Fruit fly (Drosophila melanogaster) whole organism, embryonic: ENCODE measurements around the gene Cow.
A peak's percentile ranks its signal among the peaks of the same experiment; 100 is the strongest.

Experiments used
- Antp ChIP-seq: fragments of 200-800 bp; sonication (Bioruptor generic); optimal IDR thresholded peaks from 3 replicates; lab custom pipeline; 2016; ENCODE audit warnings: missing biosample characterization, missing genetic modification characterization
- Asciz ChIP-seq: fragments of 200-800 bp; sonication (Bioruptor generic); optimal IDR thresholded peaks from 2 replicates; lab custom pipeline; 2017; ENCODE audit warnings: missing biosample characterization, mild to moderate bottlenecking, missing genetic modification characterization, missing genetic modification reagents
- CG11696 ChIP-seq: fragments of 200-800 bp; sonication (Bioruptor generic); IDR thresholded peaks from 2 replicates; pipeline ENCODE4 v1.3.6; 2022; ENCODE audit warnings: missing biosample characterization, missing genetic modification characterization
- CG12155 ChIP-seq: fragments of 200-800 bp; sonication (Bioruptor generic); optimal IDR thresholded peaks from 3 replicates; lab custom pipeline; 2016; ENCODE audit warnings: missing biosample characterization, missing genetic modification characterization
- CG12769 ChIP-seq: fragments of 200-800 bp; sonication (Bioruptor generic); optimal IDR thresholded peaks from 2 replicates; lab custom pipeline; 2019; ENCODE audit warnings: missing biosample characterization, mild to moderate bottlenecking, missing genetic modification characterization, moderate library complexity
- CG15011 ChIP-seq: fragments of 200-800 bp; sonication (Bioruptor generic); optimal IDR thresholded peaks from 3 replicates; lab custom pipeline; 2018; ENCODE audit warnings: missing biosample characterization, mild to moderate bottlenecking, missing genetic modification characterization
- CG15601 ChIP-seq: fragments of 200-800 bp; sonication (Bioruptor generic); optimal IDR thresholded peaks from 3 replicates; lab custom pipeline; 2019; ENCODE audit warnings: missing biosample characterization, mild to moderate bottlenecking, missing genetic modification characterization, moderate library complexity
- CG3163 ChIP-seq: fragments of 200-800 bp; sonication (Bioruptor generic); optimal IDR thresholded peaks from 3 replicates; lab custom pipeline; 2016; ENCODE audit warnings: missing biosample characterization, missing genetic modification characterization
- CG33213 ChIP-seq: fragments of 200-800 bp; sonication (Bioruptor generic); optimal IDR thresholded peaks from 3 replicates; lab custom pipeline; 2016; ENCODE audit warnings: missing biosample characterization, missing genetic modification characterization
- CG4282 ChIP-seq: fragments of 200-800 bp; sonication (Bioruptor generic); optimal IDR thresholded peaks from 2 replicates; lab custom pipeline; 2016; ENCODE audit warnings: missing biosample characterization, missing genetic modification characterization
- CG6765 ChIP-seq: fragments of 200-800 bp; sonication (Bioruptor generic); optimal IDR thresholded peaks from 3 replicates; lab custom pipeline; 2017; ENCODE audit warnings: missing biosample characterization, mild to moderate bottlenecking, missing genetic modification characterization
- CG7987 ChIP-seq: fragments of 200-800 bp; sonication (Bioruptor generic); optimal IDR thresholded peaks from 2 replicates; lab custom pipeline; 2018; ENCODE audit warnings: missing biosample characterization, mild to moderate bottlenecking, missing genetic modification characterization, moderate library complexity
- CG8388 ChIP-seq: fragments of 200-800 bp; sonication (Bioruptor generic); optimal IDR thresholded peaks from 2 replicates; lab custom pipeline; 2019; ENCODE audit warnings: missing biosample characterization, mild to moderate bottlenecking, missing genetic modification characterization, moderate library complexity
- CG9727 ChIP-seq: fragments of 200-800 bp; sonication (Bioruptor generic); optimal IDR thresholded peaks from 3 replicates; lab custom pipeline; 2017; ENCODE audit warnings: missing biosample characterization, mild to moderate bottlenecking, missing genetic modification characterization
- D19A ChIP-seq: fragments of 200-800 bp; optimal IDR thresholded peaks from 3 replicates; lab custom pipeline; 2019; ENCODE audit warnings: missing biosample characterization, mild to moderate bottlenecking, missing genetic modification characterization, moderate library complexity
- D19B ChIP-seq: fragments of 200-800 bp; sonication (Bioruptor generic); optimal IDR thresholded peaks from 2 replicates; lab custom pipeline; 2017; ENCODE audit warnings: missing biosample characterization, mild to moderate bottlenecking, missing genetic modification characterization
- Dbx ChIP-seq: fragments of 200-800 bp; sonication (Bioruptor generic); IDR thresholded peaks from 3 replicates; pipeline ENCODE4 v1.3.6; 2022; ENCODE audit warnings: missing biosample characterization, missing genetic modification characterization
- Dek ChIP-seq: fragments of 200-800 bp; sonication (Bioruptor generic); optimal IDR thresholded peaks from 3 replicates; lab custom pipeline; 2019; ENCODE audit warnings: missing biosample characterization, mild to moderate bottlenecking, missing genetic modification characterization, moderate library complexity
- Doc2 ChIP-seq: fragments of 200-800 bp; sonication (Bioruptor generic); IDR thresholded peaks from 2 replicates; pipeline ENCODE4 v1.3.6; 2022; ENCODE audit warnings: missing biosample characterization, missing genetic modification characterization
- Ets65A ChIP-seq: fragments of 200-800 bp; sonication (Bioruptor generic); peaks from one replicate; lab custom pipeline; 2016; ENCODE audit warnings: missing biosample characterization, missing genetic modification characterization
- Gug ChIP-seq: fragments of 200-800 bp; sonication (Bioruptor generic); IDR thresholded peaks from 4 replicates; pipeline ENCODE4 v1.3.6; 2022; ENCODE audit warnings: missing biosample characterization, missing genetic modification characterization
- H15 ChIP-seq: fragments of 200-800 bp; sonication (Bioruptor generic); IDR thresholded peaks from 3 replicates; pipeline ENCODE4 v1.3.6; 2022; ENCODE audit warnings: missing biosample characterization, missing genetic modification characterization
- HLH54F ChIP-seq: fragments of 200-800 bp; sonication (Bioruptor generic); optimal IDR thresholded peaks from 3 replicates; lab custom pipeline; 2016; ENCODE audit warnings: missing biosample characterization, missing genetic modification characterization
- Kr ChIP-seq: fragments of 200-800 bp; sonication (Bioruptor generic); optimal IDR thresholded peaks from 2 replicates; lab custom pipeline; 2017; ENCODE audit warnings: missing biosample characterization, mild to moderate bottlenecking, missing genetic modification characterization
- MESR4 ChIP-seq: fragments of 200-800 bp; sonication (Bioruptor generic); optimal IDR thresholded peaks from 2 replicates; lab custom pipeline; 2018; ENCODE audit warnings: missing biosample characterization, mild to moderate bottlenecking, missing genetic modification characterization, moderate library complexity
- Mes4 ChIP-seq: fragments of 200-800 bp; sonication (Bioruptor generic); optimal IDR thresholded peaks from 2 replicates; lab custom pipeline; 2016; ENCODE audit warnings: missing biosample characterization, missing genetic modification characterization
- Nf-YB ChIP-seq: fragments of 200-800 bp; sonication (Bioruptor generic); optimal IDR thresholded peaks from 3 replicates; lab custom pipeline; 2019; ENCODE audit warnings: missing biosample characterization, mild to moderate bottlenecking, missing genetic modification characterization, moderate library complexity
- NfI ChIP-seq: fragments of 200-800 bp; sonication (Bioruptor generic); optimal IDR thresholded peaks from 3 replicates; lab custom pipeline; 2018; ENCODE audit warnings: missing biosample characterization, mild to moderate bottlenecking, missing genetic modification characterization, moderate library complexity
- Oli ChIP-seq: fragments of 200-800 bp; sonication (Bioruptor generic); optimal IDR thresholded peaks from 2 replicates; lab custom pipeline; 2018; ENCODE audit warnings: missing biosample characterization, mild to moderate bottlenecking, missing genetic modification characterization, moderate library complexity
- TFAM ChIP-seq: fragments of 200-800 bp; sonication (Bioruptor generic); optimal IDR thresholded peaks from 2 replicates; lab custom pipeline; 2017; ENCODE audit warnings: missing biosample characterization, missing genetic modification characterization, inconsistent platforms
- Tbp ChIP-seq: fragments of >200 bp; optimal IDR thresholded peaks from 2 replicates; lab custom pipeline; 2018; ENCODE audit warnings: missing biosample characterization, missing genetic modification characterization
- Xrp1 ChIP-seq: fragments of 200-800 bp; sonication (Bioruptor generic); IDR thresholded peaks from 2 replicates; pipeline ENCODE4 v1.3.6; 2022; ENCODE audit warnings: missing biosample characterization, missing genetic modification characterization
- ab ChIP-seq: fragments of 200-800 bp; sonication (Bioruptor generic); optimal IDR thresholded peaks from 2 replicates; lab custom pipeline; 2016; ENCODE audit warnings: missing biosample characterization, missing genetic modification characterization
- dan ChIP-seq: fragments of 200-800 bp; sonication (Bioruptor generic); IDR thresholded peaks from 2 replicates; pipeline ENCODE4 v1.3.6; 2022; ENCODE audit warnings: missing biosample characterization, missing genetic modification characterization
- hbn ChIP-seq: fragments of 200-800 bp; sonication (Bioruptor generic); IDR thresholded peaks from 2 replicates; pipeline ENCODE4 v1.3.6; 2022; ENCODE audit warnings: missing biosample characterization, missing genetic modification characterization; ENCODE audit not compliant: partially characterized antibody
- jing ChIP-seq: fragments of 200-800 bp; sonication (Bioruptor generic); optimal IDR thresholded peaks from 2 replicates; lab custom pipeline; 2018; ENCODE audit warnings: missing biosample characterization, mild to moderate bottlenecking, missing genetic modification characterization
- klu ChIP-seq: fragments of 200-800 bp; sonication (Bioruptor generic); IDR thresholded peaks from 2 replicates; pipeline ENCODE4 v1.3.6; 2022; ENCODE audit warnings: missing biosample characterization, missing genetic modification characterization
- lbe ChIP-seq: fragments of 200-800 bp; sonication (Bioruptor generic); optimal IDR thresholded peaks from 2 replicates; lab custom pipeline; 2016; ENCODE audit warnings: missing biosample characterization, mild to moderate bottlenecking, missing genetic modification characterization
- nerfin-2 ChIP-seq: fragments of 200-800 bp; sonication (Bioruptor generic); IDR thresholded peaks from 2 replicates; pipeline ENCODE4 v1.3.6; 2022; ENCODE audit warnings: missing biosample characterization, missing genetic modification characterization; ENCODE audit not compliant: partially characterized antibody
- pan ChIP-seq, 4 experiments: fragments of >200 bp in 3 of 4; fragments of 200-800 bp in 1 of 4; sonication (Bioruptor generic) in 1 of 4; optimal IDR thresholded peaks in 3 of 4; IDR thresholded peaks in 1 of 4; 2 replicates each; pipeline versions ENCODE4 v1.3.6 to Lab custom; 2017 to 2022; ENCODE audit warnings: missing biosample characterization in 2 of 4, missing genetic modification characterization in 2 of 4, mixed read lengths in 1 of 4
- pho ChIP-seq: fragments of 200-800 bp; sonication (Bioruptor generic); optimal IDR thresholded peaks from 2 replicates; lab custom pipeline; 2016; ENCODE audit warnings: missing biosample characterization, missing genetic modification characterization
- pros ChIP-seq: fragments of 200-800 bp; sonication (Bioruptor generic); optimal IDR thresholded peaks from 3 replicates; lab custom pipeline; 2019; ENCODE audit warnings: missing biosample characterization, mild to moderate bottlenecking, missing genetic modification characterization, moderate library complexity
- ro ChIP-seq: fragments of 200-800 bp; sonication (Bioruptor generic); IDR thresholded peaks from 2 replicates; pipeline ENCODE4 v1.3.6; 2022; ENCODE audit warnings: missing biosample characterization, missing genetic modification characterization
- sens-2 ChIP-seq: fragments of 200-800 bp; sonication (Bioruptor generic); IDR thresholded peaks from 2 replicates; pipeline ENCODE4 v1.3.6; 2022; ENCODE audit warnings: missing biosample characterization, missing genetic modification characterization
- tio ChIP-seq: fragments of 200-800 bp; sonication (Bioruptor generic); optimal IDR thresholded peaks from 2 replicates; lab custom pipeline; 2017; ENCODE audit warnings: missing biosample characterization, missing genetic modification characterization, inconsistent platforms
- tup ChIP-seq: fragments of 200-800 bp; sonication (Bioruptor generic); optimal IDR thresholded peaks from 2 replicates; lab custom pipeline; 2016; ENCODE audit warnings: missing biosample characterization, mild to moderate bottlenecking, missing genetic modification characterization, moderate library complexity
- tx ChIP-seq: fragments of 200-800 bp; sonication (Bioruptor generic); optimal IDR thresholded peaks from 2 replicates; lab custom pipeline; 2016; ENCODE audit warnings: missing biosample characterization, missing genetic modification characterization
- usp ChIP-seq: fragments of >200 bp; optimal IDR thresholded peaks from 2 replicates; lab custom pipeline; 2017; ENCODE audit warnings: missing biosample characterization, missing genetic modification characterization
- zfh1 ChIP-seq: fragments of 200-800 bp; sonication (Bioruptor generic); IDR thresholded peaks from 3 replicates; pipeline ENCODE4 v1.3.6; 2022; ENCODE audit warnings: missing biosample characterization, missing genetic modification characterization

Cow gene

dm6 chr3R:23117683-23118470 is 5.3 kb upstream of the Cow start, which contains the start of the genes Rassf and CenB1A (continued):
- TF ChIP-seq tio (GFP tag; lab: Kevin White, UChicago) (no peak), CG33213 (GFP tag; lab: Kevin White, UChicago) (peak; percentile 36), Xrp1 (GFP tag; lab: Robert Waterston, UW) (peak; percentile 41), jing (GFP tag; lab: Kevin White, UChicago) (no peak), sens-2 (GFP tag; lab: Robert Waterston, UW) (no peak), pho (GFP tag; lab: Kevin White, UChicago) (peak; percentile 57), CG7987 (GFP tag; lab: Kevin White, UChicago) (no peak), MESR4 (GFP tag; lab: Kevin White, UChicago) (peak; percentile 72), tup (no peak), HLH54F (peak; percentile 64), H15 (GFP tag; lab: Robert Waterston, UW) (no peak), klu (no peak), CG11696 (GFP tag; lab: Robert Waterston, UW) (no peak), lbe (GFP tag; lab: Kevin White, UChicago) (no peak), CG12769 (no peak), Doc2 (GFP tag; lab: Robert Waterston, UW) (no peak), D19B (GFP tag; lab: Kevin White, UChicago) (no peak), tx (GFP tag; lab: Kevin White, UChicago) (no peak), dan (no peak), CG4282 (GFP tag; lab: Kevin White, UChicago) (peak; percentile 23), D19A (tag; lab: Kevin White, UChicago) (no peak), CG15011 (no peak), Mes4 (no peak), TFAM (GFP tag; lab: Kevin White, UChicago) (no peak), CG6765 (GFP tag; lab: Kevin White, UChicago) (peak; percentile 31), Oli (peak; percentile 46), Antp (peak; percentile 28), CG8388 (GFP tag; lab: Kevin White, UChicago) (peak; percentile 9), Tbp (GFP tag; lab: Kevin White, UChicago) (peak; percentile 35), Nf-YB (no peak), usp (GFP tag; lab: Kevin White, UChicago) (no peak), Dbx (GFP tag; lab: Robert Waterston, UW) (0 out of 3 replicates have a peak, but pooled peaks have one; percentile 47), CG12155 (GFP tag; lab: Kevin White, UChicago) (peak; percentile 23), Asciz (GFP tag; lab: Kevin White, UChicago) (no peak), ro (GFP tag; lab: Robert Waterston, UW) (no peak), NfI (GFP tag; lab: Kevin White, UChicago) (no peak), nerfin-2 (no peak), zfh1 (GFP tag; lab: Robert Waterston, UW) (peak; percentile 59; the same call in 1 of the 3 replicates), CG3163 (GFP tag; lab: Kevin White, UChicago) (peak; percentile 42), Ets65A (GFP tag; lab: Kevin White, UChicago) (peak; percentile 98), pan (optimal IDR thresholded peaks at IDR 0.05; lab: Kevin White, UChicago) (no peak), pan (GFP tag; optimal IDR thresholded peaks at IDR 0.05 in 1 of 2, IDR thresholded peaks at IDR 0.05 in 1 of 2) (peak in 1 of 2 experiments; percentile 30), hbn (0 out of 2 replicates have a peak, but pooled peaks have one; percentile 44), CG15601 (tag; lab: Kevin White, UChicago) (no peak), ab (GFP tag; lab: Kevin White, UChicago) (no peak), CG9727 (GFP tag; lab: Kevin White, UChicago) (peak; percentile 13), Dek (peak; percentile 33), Kr (GFP tag; lab: Kevin White, UChicago) (no peak), Gug (0 out of 4 replicates have a peak, but pooled peaks have one; percentile 9), pros (GFP tag; lab: Kevin White, UChicago) (no peak)
